Worm (Caenorhabditis elegans) whole organism, early embryonic: ENCODE measurements around the gene sax-7.

Experiments
- F13C5.2 ChIP-seq: sonication (generic microtip); optimal IDR thresholded peaks from 2 replicates; lab custom pipeline; 2017; ENCODE audit warnings: mild to moderate bottlenecking, missing genetic modification characterization, inconsistent platforms, missing compliant biosample characterization
- ama-1 ChIP-seq: fragments of 150-350 bp; optimal IDR thresholded peaks from 2 replicates; lab custom pipeline; 2014
- ceh-13 ChIP-seq: fragments of 200-800 bp; sonication (Bioruptor generic); optimal IDR thresholded peaks from 2 replicates; lab custom pipeline; 2018; ENCODE audit warnings: mild to moderate bottlenecking, missing genetic modification characterization, missing compliant biosample characterization
- ets-7 ChIP-seq: sonication (generic microtip); optimal IDR thresholded peaks from 2 replicates; lab custom pipeline; 2016; ENCODE audit warnings: missing genotype, missing genetic modification characterization, missing compliant biosample characterization
- flt-1 ChIP-seq: fragments of 200-800 bp; sonication (Bioruptor generic); IDR thresholded peaks from 2 replicates; pipeline ENCODE4 v1.3.6; 2022; ENCODE audit warnings: missing genetic modification characterization, missing compliant biosample characterization
- scrt-1 ChIP-seq: fragments of 200-800 bp; sonication (Bioruptor generic); IDR thresholded peaks from 2 replicates; pipeline ENCODE4 v1.3.6; 2022; ENCODE audit warnings: missing genetic modification characterization, missing compliant biosample characterization
- sea-1 ChIP-seq: fragments of 200-800 bp; sonication (Bioruptor generic); conservative IDR thresholded peaks from 2 replicates; pipeline ENCODE4 v1.3.6; 2022; ENCODE audit warnings: missing genetic modification characterization, missing compliant biosample characterization
- tbx-37 ChIP-seq: fragments of 200-800 bp; sonication (Bioruptor generic); conservative IDR thresholded peaks from 2 replicates; pipeline ENCODE4 v1.3.6; 2022; ENCODE audit warnings: missing genetic modification reagents, missing genetic modification characterization, missing compliant biosample characterization
- tra-4 ChIP-seq: sonication (generic microtip); optimal IDR thresholded peaks from 2 replicates; lab custom pipeline; 2017; ENCODE audit warnings: missing genetic modification characterization, missing compliant biosample characterization

- no peak for TF ChIP-seq ama-1 (lab: Kevin White, UChicago)
- no peak for TF ChIP-seq scrt-1 (GFP tag; lab: Robert Waterston, UW)
- no peak for TF ChIP-seq F13C5.2 (tag; lab: Kevin White, UChicago)
- TF ChIP-seq flt-1: no peak
- no peak for TF ChIP-seq tbx-37 (GFP tag; lab: Robert Waterston, UW)
- TF ChIP-seq sea-1 (GFP tag; lab: Robert Waterston, UW): no peak
- no peak for TF ChIP-seq ets-7
- no peak for TF ChIP-seq ceh-13 (GFP tag; lab: Kevin White, UChicago)
- TF ChIP-seq tra-4 (tag; lab: Kevin White, UChicago): no peak
Measured at ce11 chrIV:8076511-8076910, 14.1 kb downstream of the sax-7 start.
